Fruit fly (Drosophila melanogaster) whole organism, embryonic: ENCODE measurements around the gene CG14273.

ENCODE experiments used
- Asciz ChIP-seq: fragments of 200-800 bp; sonication (Bioruptor generic); optimal IDR thresholded peaks from 2 replicates; lab custom pipeline; 2017; ENCODE audit warnings: missing biosample characterization, mild to moderate bottlenecking, missing genetic modification characterization, missing genetic modification reagents
- Bgb ChIP-seq: fragments of 200-800 bp; sonication (Bioruptor generic); IDR thresholded peaks from 2 replicates; pipeline ENCODE4 v1.3.6; 2022; ENCODE audit warnings: missing biosample characterization, missing genetic modification characterization; ENCODE audit not compliant: partially characterized antibody
- CG10209 ChIP-seq: fragments of 200-800 bp; sonication (Bioruptor generic); optimal IDR thresholded peaks from 3 replicates; lab custom pipeline; 2017; ENCODE audit warnings: missing biosample characterization, mild to moderate bottlenecking, missing genetic modification characterization, missing genetic modification reagents
- CG10431 ChIP-seq: fragments of 200-800 bp; sonication (Bioruptor generic); optimal IDR thresholded peaks from 3 replicates; lab custom pipeline; 2018; ENCODE audit warnings: missing biosample characterization, mild to moderate bottlenecking, missing genetic modification characterization
- CG10565 ChIP-seq: fragments of 200-800 bp; sonication (Bioruptor generic); optimal IDR thresholded peaks from 3 replicates; lab custom pipeline; 2016; ENCODE audit warnings: missing biosample characterization, mild to moderate bottlenecking, missing genetic modification characterization
- CG10979 ChIP-seq: fragments of 200-800 bp; sonication (Bioruptor generic); optimal IDR thresholded peaks from 2 replicates; lab custom pipeline; 2018; ENCODE audit warnings: missing biosample characterization, mild to moderate bottlenecking, missing genetic modification characterization, moderate library complexity
- CG11695 ChIP-seq: fragments of 200-800 bp; sonication (Bioruptor generic); IDR thresholded peaks from 3 replicates; pipeline ENCODE4 v1.3.6; 2022; ENCODE audit warnings: missing biosample characterization, missing genetic modification characterization
- CG11723 ChIP-seq: fragments of 200-800 bp; sonication (Bioruptor generic); optimal IDR thresholded peaks from 2 replicates; lab custom pipeline; 2017; ENCODE audit warnings: missing biosample characterization, mild to moderate bottlenecking, missing genetic modification characterization
- CG1233 ChIP-seq: fragments of 200-800 bp; sonication (Bioruptor generic); optimal IDR thresholded peaks from 4 replicates; lab custom pipeline; 2018; ENCODE audit warnings: missing biosample characterization, mild to moderate bottlenecking, missing genetic modification characterization
- CG14667 ChIP-seq: fragments of 200-800 bp; sonication (Bioruptor generic); IDR thresholded peaks from 2 replicates; pipeline ENCODE4 v1.3.6; 2022; ENCODE audit warnings: missing biosample characterization, missing genetic modification characterization
- CG15696 ChIP-seq: fragments of 200-800 bp; sonication (Bioruptor generic); optimal IDR thresholded peaks from 2 replicates; lab custom pipeline; 2019; ENCODE audit warnings: missing biosample characterization, mild to moderate bottlenecking, missing genetic modification characterization, moderate library complexity
- CG16815 ChIP-seq: fragments of 200-800 bp; sonication (Bioruptor generic); optimal IDR thresholded peaks from 3 replicates; lab custom pipeline; 2017; ENCODE audit warnings: missing biosample characterization, mild to moderate bottlenecking, missing genetic modification characterization
- CG1792 ChIP-seq: fragments of 200-800 bp; sonication (Bioruptor generic); optimal IDR thresholded peaks from 2 replicates; lab custom pipeline; 2016; ENCODE audit warnings: missing biosample characterization, missing genetic modification characterization
- CG18619 ChIP-seq: fragments of 200-800 bp; sonication (Bioruptor generic); optimal IDR thresholded peaks from 3 replicates; lab custom pipeline; 2017; ENCODE audit warnings: missing biosample characterization, mild to moderate bottlenecking, missing genetic modification characterization
- CG2202 ChIP-seq: fragments of 200-800 bp; sonication (Bioruptor generic); optimal IDR thresholded peaks from 2 replicates; lab custom pipeline; 2018; ENCODE audit warnings: missing biosample characterization, mild to moderate bottlenecking, missing genetic modification characterization
- CG3065 ChIP-seq: fragments of 200-800 bp; sonication (Bioruptor generic); optimal IDR thresholded peaks from 2 replicates; lab custom pipeline; 2016; ENCODE audit warnings: missing biosample characterization, missing genetic modification characterization
- CG31224 ChIP-seq: fragments of 200-800 bp; sonication (Bioruptor generic); IDR thresholded peaks from 2 replicates; pipeline ENCODE4 v1.3.6; 2022; ENCODE audit warnings: missing biosample characterization, missing genetic modification characterization
- CG31441 ChIP-seq: fragments of 200-800 bp; sonication (Bioruptor generic); IDR thresholded peaks from 2 replicates; pipeline ENCODE4 v1.3.6; 2022; ENCODE audit warnings: missing biosample characterization, missing genetic modification characterization
- CG34422 ChIP-seq: fragments of 200-800 bp; sonication (Bioruptor generic); IDR thresholded peaks from 3 replicates; pipeline ENCODE4 v1.3.6; 2022; ENCODE audit warnings: missing biosample characterization, missing genetic modification characterization
- CG3847 ChIP-seq: fragments of 200-800 bp; sonication (Bioruptor generic); IDR thresholded peaks from 2 replicates; pipeline ENCODE4 v1.3.6; 2022; ENCODE audit warnings: missing biosample characterization, missing genetic modification characterization
- CG4424 ChIP-seq: fragments of 200-800 bp; sonication (Bioruptor generic); optimal IDR thresholded peaks from 3 replicates; lab custom pipeline; 2016; ENCODE audit warnings: missing biosample characterization, missing genetic modification characterization
- CG4820 ChIP-seq: fragments of 200-800 bp; sonication (Bioruptor generic); optimal IDR thresholded peaks from 3 replicates; lab custom pipeline; 2016; ENCODE audit warnings: missing biosample characterization, missing genetic modification characterization
- CG6654 ChIP-seq: fragments of 200-800 bp; sonication (Bioruptor generic); optimal IDR thresholded peaks from 2 replicates; lab custom pipeline; 2017; ENCODE audit warnings: missing biosample characterization, mild to moderate bottlenecking, missing genetic modification characterization
- CG7839 ChIP-seq: fragments of 200-800 bp; sonication (Bioruptor generic); optimal IDR thresholded peaks from 3 replicates; lab custom pipeline; 2018; ENCODE audit warnings: missing biosample characterization, mild to moderate bottlenecking, missing genetic modification characterization, moderate library complexity
- CG8765 ChIP-seq: fragments of 200-800 bp; sonication (Bioruptor generic); IDR thresholded peaks from 2 replicates; pipeline ENCODE4 v1.3.6; 2022; ENCODE audit warnings: missing biosample characterization, missing genetic modification characterization
- CG9437 ChIP-seq: fragments of 200-800 bp; sonication (Bioruptor generic); optimal IDR thresholded peaks from 2 replicates; lab custom pipeline; 2018; ENCODE audit warnings: missing biosample characterization, mild to moderate bottlenecking, missing genetic modification characterization
- CG9817 ChIP-seq: fragments of 200-800 bp; sonication (Bioruptor generic); optimal IDR thresholded peaks from 2 replicates; lab custom pipeline; 2018; ENCODE audit warnings: missing biosample characterization, mild to moderate bottlenecking, missing genetic modification characterization, moderate library complexity
- CHES-1-like ChIP-seq: fragments of 200-800 bp; sonication (Bioruptor generic); optimal IDR thresholded peaks from 2 replicates; lab custom pipeline; 2016; ENCODE audit warnings: missing biosample characterization, missing genetic modification characterization
- Chrac-16 ChIP-seq: fragments of 200-800 bp; sonication (Bioruptor generic); optimal IDR thresholded peaks from 3 replicates; lab custom pipeline; 2016; ENCODE audit warnings: missing biosample characterization, missing genetic modification characterization
- D19A ChIP-seq: fragments of 200-800 bp; optimal IDR thresholded peaks from 3 replicates; lab custom pipeline; 2019; ENCODE audit warnings: missing biosample characterization, mild to moderate bottlenecking, missing genetic modification characterization, moderate library complexity
- Fer3 ChIP-seq: fragments of 200-800 bp; sonication (Bioruptor generic); optimal IDR thresholded peaks from 2 replicates; lab custom pipeline; 2018; ENCODE audit warnings: missing biosample characterization, mild to moderate bottlenecking, missing genetic modification characterization, moderate library complexity
- Hmx ChIP-seq: fragments of 200-800 bp; sonication (Bioruptor generic); optimal IDR thresholded peaks from 2 replicates; lab custom pipeline; 2016; ENCODE audit warnings: missing biosample characterization, missing genetic modification characterization
- Lhr ChIP-seq: fragments of 200-800 bp; sonication (Bioruptor generic); optimal IDR thresholded peaks from 3 replicates; lab custom pipeline; 2017; ENCODE audit warnings: mild to moderate bottlenecking, missing biosample characterization, missing genetic modification reagents, missing genetic modification characterization
- Mes4 ChIP-seq: fragments of 200-800 bp; sonication (Bioruptor generic); optimal IDR thresholded peaks from 2 replicates; lab custom pipeline; 2016; ENCODE audit warnings: missing biosample characterization, missing genetic modification characterization
- Mrtf ChIP-seq: fragments of 200-800 bp; sonication (Bioruptor generic); IDR thresholded peaks from 3 replicates; pipeline ENCODE4 v1.3.6; 2022; ENCODE audit warnings: missing biosample characterization, missing genetic modification characterization
- Nf-YA ChIP-seq: fragments of 200-800 bp; sonication (Bioruptor generic); IDR thresholded peaks from 2 replicates; pipeline ENCODE4 v1.3.6; 2022; ENCODE audit warnings: missing biosample characterization, missing genetic modification characterization
- Pdp1 ChIP-seq, 2 experiments: fragments of 200-800 bp; sonication (Bioruptor generic); optimal IDR thresholded peaks; 3 replicates each; lab custom pipeline; 2016; ENCODE audit warnings: missing biosample characterization in 2 of 2, missing genetic modification characterization in 2 of 2, mild to moderate bottlenecking in 1 of 2, moderate library complexity in 1 of 2
- Ravus ChIP-seq: fragments of 200-800 bp; sonication (Bioruptor generic); IDR thresholded peaks from 2 replicates; pipeline ENCODE4 v1.3.6; 2022; ENCODE audit warnings: missing biosample characterization, missing genetic modification characterization
- ap ChIP-seq: fragments of 200-800 bp; sonication (Bioruptor generic); IDR thresholded peaks from 2 replicates; pipeline ENCODE4 v1.3.6; 2022; ENCODE audit warnings: missing biosample characterization, missing genetic modification characterization
- en ChIP-seq: fragments of 200-800 bp; sonication (Bioruptor generic); optimal IDR thresholded peaks from 2 replicates; lab custom pipeline; 2016; ENCODE audit warnings: missing biosample characterization, missing genetic modification characterization
- fru ChIP-seq: fragments of >200 bp; optimal IDR thresholded peaks from 2 replicates; lab custom pipeline; 2017
- fu2 ChIP-seq: fragments of 200-800 bp; sonication (Bioruptor generic); optimal IDR thresholded peaks from 2 replicates; lab custom pipeline; 2016; ENCODE audit warnings: missing biosample characterization, missing genetic modification characterization
- gsb-n ChIP-seq: fragments of 200-800 bp; sonication (Bioruptor generic); optimal IDR thresholded peaks from 3 replicates; lab custom pipeline; 2018; ENCODE audit warnings: missing biosample characterization, mild to moderate bottlenecking, missing genetic modification characterization
- ind ChIP-seq: fragments of 200-800 bp; sonication (Bioruptor generic); optimal IDR thresholded peaks from 3 replicates; lab custom pipeline; 2016; ENCODE audit warnings: missing biosample characterization, missing genetic modification characterization
- mirr ChIP-seq: fragments of 200-800 bp; sonication (Bioruptor generic); optimal IDR thresholded peaks from 3 replicates; lab custom pipeline; 2018; ENCODE audit warnings: missing biosample characterization, mild to moderate bottlenecking, missing genetic modification characterization
- row ChIP-seq: fragments of 200-800 bp; sonication (Bioruptor generic); IDR thresholded peaks from 3 replicates; pipeline ENCODE4 v1.3.6; 2022; ENCODE audit warnings: missing biosample characterization, missing genetic modification characterization
- sc ChIP-seq, 3 experiments: fragments of >200 bp in 2 of 3; fragments of 200-800 bp in 1 of 3; sonication (Bioruptor generic) in 1 of 3; optimal IDR thresholded peaks; 2 replicates in 2 of 3; 3 replicates in 1 of 3; lab custom pipeline; 2017; ENCODE audit warnings: mild to moderate bottlenecking in 1 of 3, missing biosample characterization in 1 of 3, missing genetic modification characterization in 1 of 3, missing genetic modification reagents in 1 of 3
- sens-2 ChIP-seq: fragments of 200-800 bp; sonication (Bioruptor generic); IDR thresholded peaks from 2 replicates; pipeline ENCODE4 v1.3.6; 2022; ENCODE audit warnings: missing biosample characterization, missing genetic modification characterization
- stc ChIP-seq: fragments of 200-800 bp; sonication (Bioruptor generic); IDR thresholded peaks from 2 replicates; pipeline ENCODE4 v1.3.6; 2022; ENCODE audit warnings: missing biosample characterization, missing genetic modification characterization
- unc-4 ChIP-seq: fragments of 200-800 bp; sonication (Bioruptor generic); IDR thresholded peaks from 2 replicates; pipeline ENCODE4 v1.3.6; 2022; ENCODE audit warnings: missing biosample characterization, missing genetic modification characterization; ENCODE audit not compliant: partially characterized antibody
- zfh1 ChIP-seq: fragments of 200-800 bp; sonication (Bioruptor generic); IDR thresholded peaks from 3 replicates; pipeline ENCODE4 v1.3.6; 2022; ENCODE audit warnings: missing biosample characterization, missing genetic modification characterization

The CG14273 gene

DNA sequence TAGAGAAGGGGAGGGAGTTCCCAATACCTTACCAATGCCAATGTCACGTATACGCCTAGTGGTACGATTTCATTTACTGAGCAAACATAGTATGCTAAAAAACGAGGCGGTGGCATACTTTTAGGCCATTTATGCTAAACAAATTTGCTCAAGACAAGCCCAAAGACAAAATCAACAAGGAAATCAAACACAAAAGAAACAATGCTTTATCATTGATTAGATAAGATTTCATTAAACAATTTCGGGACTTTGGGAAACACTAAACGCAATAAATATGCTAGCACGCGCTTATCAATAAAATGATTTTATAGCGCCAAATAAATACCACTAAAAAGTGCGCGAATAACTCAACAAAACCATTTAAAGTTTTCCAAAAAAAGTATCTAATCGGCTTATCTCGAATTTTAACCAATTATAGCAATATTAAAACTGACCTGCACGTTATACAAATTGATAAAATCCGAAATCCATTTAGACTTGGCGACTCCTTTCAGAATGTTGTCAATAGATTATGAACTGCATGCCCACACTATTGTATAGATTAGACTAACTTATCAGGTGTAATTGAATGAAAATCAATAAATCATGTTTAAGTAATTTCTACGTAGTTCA, 8.2 kb downstream of the CG14273 start (continued):
- TF ChIP-seq unc-4 (GFP tag; lab: Robert Waterston, UW) (no peak), fru (lab: Kevin White, UChicago) (no peak), CG11695 (GFP tag; lab: Robert Waterston, UW) (peak; percentile 7; the same call in 1 of the 3 replicates), CG10979 (tag; lab: Kevin White, UChicago) (no peak), CG34422 (GFP tag; lab: Robert Waterston, UW) (no peak), CG6654 (GFP tag; lab: Kevin White, UChicago) (no peak), CG10209 (GFP tag; lab: Kevin White, UChicago) (peak; percentile 31), CG11723 (no peak), sc (optimal IDR thresholded peaks at IDR 0.05; lab: Kevin White, UChicago) (no peak), sc (GFP tag; optimal IDR thresholded peaks at IDR 0.05; lab: Kevin White, UChicago) (no peak), CG18619 (GFP tag; lab: Kevin White, UChicago) (peak; percentile 8), CG1233 (GFP tag; lab: Kevin White, UChicago) (peak; percentile 44), en (no peak), CG3847 (no peak), Ravus (GFP tag; lab: Robert Waterston, UW) (no peak), CG1792 (GFP tag; lab: Kevin White, UChicago) (no peak), Chrac-16 (GFP tag; lab: Kevin White, UChicago) (no peak), Pdp1 (GFP tag; optimal IDR thresholded peaks at IDR 0.05; lab: Kevin White, UChicago) (no peak), zfh1 (GFP tag; lab: Robert Waterston, UW) (no peak), D19A (tag; lab: Kevin White, UChicago) (no peak), row (GFP tag; lab: Robert Waterston, UW) (no peak), fu2 (GFP tag; lab: Kevin White, UChicago) (no peak), CG31441 (no peak), Fer3 (tag; lab: Kevin White, UChicago) (peak; percentile 54), CHES-1-like (no peak), stc (GFP tag; lab: Robert Waterston, UW) (no peak), CG7839 (peak; percentile 27), Lhr (GFP tag; lab: Kevin White, UChicago) (no peak), CG9437 (GFP tag; lab: Kevin White, UChicago) (no peak), Asciz (GFP tag; lab: Kevin White, UChicago) (peak; percentile 39), Nf-YA (no peak), CG14667 (GFP tag; lab: Robert Waterston, UW) (no peak), Bgb (no peak), CG10565 (GFP tag; lab: Kevin White, UChicago) (no peak), CG31224 (no peak), CG2202 (no peak), sens-2 (no peak), mirr (peak; percentile 73), CG15696 (tag; lab: Kevin White, UChicago) (no peak), CG4820 (no peak), CG10431 (GFP tag; lab: Kevin White, UChicago) (no peak), Hmx (GFP tag; lab: Kevin White, UChicago) (no peak), CG9817 (tag; lab: Kevin White, UChicago) (peak; percentile 12), CG16815 (GFP tag; lab: Kevin White, UChicago) (no peak), Mrtf (no peak), ind (GFP tag; lab: Kevin White, UChicago) (no peak), ap (GFP tag; lab: Robert Waterston, UW) (no peak), Mes4 (GFP tag; lab: Kevin White, UChicago) (no peak), gsb-n (tag; lab: Kevin White, UChicago) (no peak), CG8765 (GFP tag; lab: Robert Waterston, UW) (no peak), CG4424 (GFP tag; lab: Kevin White, UChicago) (no peak), CG3065 (GFP tag; lab: Kevin White, UChicago) (no peak)
